Worm (Caenorhabditis elegans): Measurements from ENCODE around the gene C03A3.1.

DNA sequence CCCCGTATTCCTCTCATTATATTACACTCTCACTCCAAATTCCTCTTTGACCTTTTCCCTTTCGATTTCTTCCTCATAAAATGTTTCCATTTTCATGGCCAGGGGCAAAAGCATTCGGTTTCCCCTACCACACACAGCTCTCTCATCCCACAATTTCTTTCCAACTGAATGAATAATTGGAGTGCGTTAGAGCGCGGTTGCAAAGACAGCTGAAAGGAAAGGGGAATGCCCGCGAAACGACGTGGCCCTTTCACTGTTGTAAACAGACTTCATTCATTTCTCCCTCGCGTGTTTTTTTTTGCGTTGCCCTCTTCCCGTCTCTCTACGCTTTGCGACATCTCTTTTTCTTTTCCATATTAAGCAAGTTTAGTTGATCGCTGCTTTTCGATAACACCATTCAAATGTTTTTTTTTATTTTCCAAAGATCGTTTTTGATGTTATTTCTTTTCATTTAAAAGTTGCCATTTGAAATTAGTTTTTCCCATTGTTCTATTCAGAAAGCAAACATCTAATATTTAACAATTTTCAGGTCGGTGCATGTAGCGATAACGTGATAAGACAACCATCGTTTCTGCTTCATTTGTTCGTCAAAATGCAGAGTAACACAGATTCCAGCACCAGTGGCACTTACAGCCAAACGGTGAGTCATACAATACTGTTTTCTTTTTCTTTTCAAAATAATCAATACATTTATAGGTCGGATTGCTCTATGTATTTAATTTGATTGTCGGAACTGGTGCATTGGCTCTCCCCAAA lies 5.3 kb downstream of the C03A3.1 start, which contains the start of gene C03A3.2:
- TF ChIP-seq lin-13 (GFP tag; optimal IDR thresholded peaks at IDR 0.05): peak; percentile 67
- TF ChIP-seq snpc-4 (tag; optimal IDR thresholded peaks at IDR 0.05): peak; percentile 55
